Fruit fly (Drosophila melanogaster) whole organism, pupa: Measurements from ENCODE around the gene CG14120.

Source experiments
- CG12605 ChIP-seq: fragments of 200-800 bp; sonication (Bioruptor generic); IDR thresholded peaks from 2 replicates; pipeline ENCODE4 v1.3.6; 2022; ENCODE audit warnings: missing biosample characterization, missing genetic modification characterization
- CG32121 ChIP-seq: fragments of 200-800 bp; sonication (Bioruptor generic); IDR thresholded peaks from 2 replicates; pipeline ENCODE4 v1.3.6; 2022; ENCODE audit warnings: missing biosample characterization, missing genetic modification characterization
- Pif1B ChIP-seq: fragments of 200-800 bp; sonication (Bioruptor generic); optimal IDR thresholded peaks from 3 replicates; lab custom pipeline; 2016; ENCODE audit warnings: missing biosample characterization, missing genetic modification characterization

dm6 chr3L:12864472-12864871, 20.4 kb upstream of the CG14120 start:
- TF ChIP-seq CG12605 (GFP tag; lab: Robert Waterston, UW), result no peak
- TF ChIP-seq CG32121 (GFP tag; lab: Robert Waterston, UW), result no peak
- TF ChIP-seq Pif1B (GFP tag; lab: Kevin White, UChicago), result no peak
